Worm (Caenorhabditis elegans) whole organism, late embryonic: ENCODE measurements around the gene slc-36.5.

Experiments
- C08G9.2 ChIP-seq: sonication (generic microtip); optimal IDR thresholded peaks from 2 replicates; lab custom pipeline; 2016; ENCODE audit warnings: mild to moderate bottlenecking, missing genetic modification characterization, moderate library complexity, missing compliant biosample characterization
- F13H6.1 ChIP-seq: sonication (generic microtip); optimal IDR thresholded peaks from 2 replicates; lab custom pipeline; 2016; ENCODE audit warnings: missing genetic modification characterization, missing compliant biosample characterization
- K02D7.2 ChIP-seq: sonication (generic microtip); optimal IDR thresholded peaks from 2 replicates; lab custom pipeline; 2017; ENCODE audit warnings: mild to moderate bottlenecking, missing genetic modification characterization, missing compliant biosample characterization
- K09A11.1 ChIP-seq: sonication (generic microtip); optimal IDR thresholded peaks from 2 replicates; lab custom pipeline; 2017; ENCODE audit warnings: antibody characterized with exemption, mild to moderate bottlenecking, missing genetic modification characterization, missing compliant biosample characterization; ENCODE audit not compliant: insufficient read depth
- Y22D7AL.16 ChIP-seq: sonication (generic microtip); optimal IDR thresholded peaks from 2 replicates; lab custom pipeline; 2016; ENCODE audit warnings: missing genetic modification characterization, missing compliant biosample characterization
- ahr-1 ChIP-seq: sonication (generic microtip); optimal IDR thresholded peaks from 2 replicates; lab custom pipeline; 2016; ENCODE audit warnings: missing genetic modification characterization, missing compliant biosample characterization
- ceh-14 ChIP-seq: sonication (generic microtip); optimal IDR thresholded peaks from 2 replicates; lab custom pipeline; 2016; ENCODE audit warnings: missing genotype, missing genetic modification characterization, missing compliant biosample characterization
- ceh-18 ChIP-seq: sonication (generic microtip); optimal IDR thresholded peaks from 2 replicates; lab custom pipeline; 2016; ENCODE audit warnings: missing genetic modification characterization, missing compliant biosample characterization
- ceh-24 ChIP-seq: sonication (generic microtip); optimal IDR thresholded peaks from 2 replicates; lab custom pipeline; 2016; ENCODE audit warnings: mild to moderate bottlenecking, missing genetic modification characterization, missing compliant biosample characterization
- ceh-6 ChIP-seq: fragments of 200-800 bp; sonication (Bioruptor generic); optimal IDR thresholded peaks from 2 replicates; lab custom pipeline; 2018; ENCODE audit warnings: mild to moderate bottlenecking, missing genetic modification characterization, missing compliant biosample characterization
- che-1 ChIP-seq: sonication (generic microtip); optimal IDR thresholded peaks from 2 replicates; lab custom pipeline; 2016; ENCODE audit warnings: mild to moderate bottlenecking, missing genetic modification characterization, missing compliant biosample characterization
- dmd-4 ChIP-seq: sonication (generic microtip); optimal IDR thresholded peaks from 2 replicates; lab custom pipeline; 2016; ENCODE audit warnings: borderline replicate concordance, missing genetic modification characterization, missing compliant biosample characterization
- ets-4 ChIP-seq: sonication (generic microtip); optimal IDR thresholded peaks from 2 replicates; lab custom pipeline; 2016; ENCODE audit warnings: missing genetic modification characterization, missing compliant biosample characterization
- fax-1 ChIP-seq: sonication (generic microtip); optimal IDR thresholded peaks from 2 replicates; lab custom pipeline; 2016; ENCODE audit warnings: missing genotype, missing genetic modification characterization, missing compliant biosample characterization
- hlh-30 ChIP-seq: sonication (generic microtip); optimal IDR thresholded peaks from 2 replicates; lab custom pipeline; 2017; ENCODE audit warnings: antibody characterized with exemption, missing genetic modification characterization, missing compliant biosample characterization; ENCODE audit not compliant: insufficient read depth
- hlh-6 ChIP-seq: sonication (generic microtip); optimal IDR thresholded peaks from 2 replicates; lab custom pipeline; 2016; ENCODE audit warnings: missing genotype, missing genetic modification characterization, missing compliant biosample characterization
- lim-6 ChIP-seq: sonication (generic microtip); optimal IDR thresholded peaks from 2 replicates; lab custom pipeline; 2016; ENCODE audit warnings: missing genetic modification characterization, missing compliant biosample characterization
- lin-11 ChIP-seq: fragments of 200-800 bp; sonication (Bioruptor generic); optimal IDR thresholded peaks from 2 replicates; lab custom pipeline; 2018; ENCODE audit warnings: mild to moderate bottlenecking, missing genetic modification characterization, missing compliant biosample characterization
- madf-2 ChIP-seq: sonication (generic microtip); optimal IDR thresholded peaks from 2 replicates; lab custom pipeline; 2017; ENCODE audit warnings: missing genetic modification characterization, missing compliant biosample characterization
- mec-3 ChIP-seq: sonication (generic microtip); optimal IDR thresholded peaks from 2 replicates; lab custom pipeline; 2016; ENCODE audit warnings: borderline replicate concordance, missing genetic modification characterization, missing compliant biosample characterization
- nfya-1 ChIP-seq: sonication (generic microtip); optimal IDR thresholded peaks from 2 replicates; lab custom pipeline; 2017; ENCODE audit warnings: missing genetic modification characterization, mild to moderate bottlenecking, missing compliant biosample characterization, antibody characterized with exemption, moderate library complexity
- nhr-11 ChIP-seq: fragments of 150-350 bp; optimal IDR thresholded peaks from 2 replicates; lab custom pipeline; 2014; ENCODE audit warnings: missing biosample characterization, missing genetic modification characterization
- npax-4 ChIP-seq: sonication (generic microtip); optimal IDR thresholded peaks from 2 replicates; lab custom pipeline; 2016; ENCODE audit warnings: missing genetic modification characterization, missing compliant biosample characterization
- pha-2 ChIP-seq: sonication (generic microtip); optimal IDR thresholded peaks from 2 replicates; lab custom pipeline; 2017; ENCODE audit warnings: mild to moderate bottlenecking, missing genetic modification characterization, missing compliant biosample characterization
- pha-4 ChIP-seq: fragments of 150-350 bp; optimal IDR thresholded peaks from 2 replicates; lab custom pipeline; 2018; ENCODE audit warnings: missing biosample characterization, missing genetic modification reagents, missing genetic modification characterization
- pqm-1 ChIP-seq: sonication (generic microtip); optimal IDR thresholded peaks from 2 replicates; lab custom pipeline; 2016; ENCODE audit warnings: missing genetic modification characterization, missing compliant biosample characterization
- sdc-2 ChIP-seq: sonication (generic microtip); optimal IDR thresholded peaks from 2 replicates; lab custom pipeline; 2016; ENCODE audit warnings: missing genotype, missing genetic modification characterization, missing compliant biosample characterization
- sox-4 ChIP-seq: sonication (generic microtip); optimal IDR thresholded peaks from 2 replicates; lab custom pipeline; 2017; ENCODE audit warnings: mild to moderate bottlenecking, missing genetic modification characterization, inconsistent platforms, missing compliant biosample characterization
- tbx-2 ChIP-seq: sonication (generic microtip); optimal IDR thresholded peaks from 2 replicates; lab custom pipeline; 2016; ENCODE audit warnings: missing genetic modification characterization, missing compliant biosample characterization
- unc-42 ChIP-seq: sonication (generic microtip); optimal IDR thresholded peaks from 2 replicates; lab custom pipeline; 2016; ENCODE audit warnings: missing genotype, missing genetic modification characterization, missing compliant biosample characterization
- unc-55 ChIP-seq: sonication (generic microtip); optimal IDR thresholded peaks from 2 replicates; lab custom pipeline; 2017; ENCODE audit warnings: missing biosample characterization, missing genetic modification reagents, missing genetic modification characterization
- ztf-16 ChIP-seq: sonication (generic microtip); optimal IDR thresholded peaks from 2 replicates; lab custom pipeline; 2017; ENCODE audit warnings: missing genetic modification characterization, missing compliant biosample characterization

Gene slc-36.5

DNA sequence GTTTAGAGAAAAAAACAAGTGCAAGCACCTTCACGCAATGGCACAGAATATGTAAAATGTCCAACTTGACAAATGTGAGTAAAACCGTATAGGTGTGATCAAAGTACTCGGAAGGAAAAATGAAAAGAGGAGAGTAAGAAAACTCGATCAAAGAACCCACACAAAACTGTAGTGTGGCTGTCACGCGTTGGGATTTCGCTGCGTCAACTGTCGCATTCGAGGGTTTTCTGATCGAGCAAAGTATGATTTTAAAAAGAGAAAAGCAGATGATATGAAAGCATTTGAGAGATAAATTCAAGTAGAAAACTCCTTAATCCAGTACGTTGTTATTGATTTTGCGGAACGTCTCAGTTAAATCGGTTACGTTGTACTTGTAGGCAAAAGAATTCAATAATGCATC lies 15.0 kb upstream of the slc-36.5 start:
- TF ChIP-seq npax-4 (tag; lab: Kevin White, UChicago): no peak
- TF ChIP-seq unc-55 (GFP tag; lab: Kevin White, UChicago): peak; percentile 26

- TF ChIP-seq pqm-1: peak; percentile 19
- peak; percentile 47 for TF ChIP-seq ceh-18 (tag; lab: Kevin White, UChicago)
- no peak for TF ChIP-seq ets-4 (tag; lab: Kevin White, UChicago)
- TF ChIP-seq ztf-16 (tag; lab: Kevin White, UChicago): no peak
- peak; percentile 12 for TF ChIP-seq unc-42 (tag; lab: Kevin White, UChicago)
Measured at ce11 chrII:6891176-6891575, 14.3 kb upstream of the slc-36.5 start.

DNA sequence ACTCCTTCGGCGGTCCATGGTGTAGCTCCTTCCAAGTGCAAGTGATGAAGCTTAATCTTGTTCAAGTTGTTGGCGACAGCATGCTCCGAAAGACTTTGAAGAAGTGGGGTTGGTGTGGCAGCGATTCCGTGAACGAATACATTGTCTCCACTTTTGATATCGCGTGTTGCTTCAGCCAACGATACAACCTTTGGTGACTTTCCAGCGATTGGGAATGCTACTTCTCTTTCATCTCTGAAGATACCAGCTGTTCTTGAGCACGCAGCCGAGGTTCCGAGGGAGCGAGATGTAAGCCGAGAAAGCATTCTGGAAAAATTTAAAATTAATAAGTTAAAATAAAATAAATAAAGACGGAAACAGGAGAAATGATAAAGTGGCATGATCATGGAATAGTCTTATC lies 13.2 kb upstream of the slc-36.5 start, which contains the start of gene acer-1:
Gene acer-1, minus strand, starts transcription at position 306 of the 400 bp plus-strand sequence.
- TF ChIP-seq unc-42 (tag; lab: Kevin White, UChicago): no peak
- no peak for TF ChIP-seq sox-4
- no peak for TF ChIP-seq lim-6 (tag; lab: Kevin White, UChicago)
- no peak for TF ChIP-seq che-1 (tag; lab: Kevin White, UChicago)
- no peak for TF ChIP-seq ceh-6 (GFP tag; lab: Kevin White, UChicago)
- TF ChIP-seq fax-1 (tag; lab: Kevin White, UChicago): no peak
- no peak for TF ChIP-seq sdc-2

- no peak for TF ChIP-seq K02D7.2 (tag; lab: Kevin White, UChicago)
- TF ChIP-seq ceh-24 (tag; lab: Kevin White, UChicago): no peak
- TF ChIP-seq Y22D7AL.16 (tag; lab: Kevin White, UChicago): no peak
- TF ChIP-seq mec-3 (tag; lab: Kevin White, UChicago): no peak
- TF ChIP-seq F13H6.1: no peak
- TF ChIP-seq ahr-1 (tag; lab: Kevin White, UChicago): no peak
- TF ChIP-seq fax-1 (tag; lab: Kevin White, UChicago): no peak
- TF ChIP-seq pha-4 (tag; lab: Kevin White, UChicago): no peak
- no peak for TF ChIP-seq ceh-14 (tag; lab: Kevin White, UChicago)
- TF ChIP-seq dmd-4: no peak
- no peak for TF ChIP-seq hlh-30 (tag; lab: Kevin White, UChicago)
- TF ChIP-seq lim-6 (tag; lab: Kevin White, UChicago): no peak
- TF ChIP-seq K09A11.1 (tag; lab: Kevin White, UChicago): no peak
- TF ChIP-seq ceh-18 (tag; lab: Kevin White, UChicago): no peak
- no peak for TF ChIP-seq ceh-6 (GFP tag; lab: Kevin White, UChicago)
- TF ChIP-seq lin-11: no peak
- TF ChIP-seq tbx-2 (tag; lab: Kevin White, UChicago): no peak
Measured at ce11 chrII:6889580-6889922, 12.7 kb upstream of the slc-36.5 start.

- TF ChIP-seq nhr-11: no peak
- no peak for TF ChIP-seq ztf-16 (tag; lab: Kevin White, UChicago)
- TF ChIP-seq C08G9.2 (tag; lab: Kevin White, UChicago): no peak
- no peak for TF ChIP-seq fax-1 (tag; lab: Kevin White, UChicago)
- TF ChIP-seq nfya-1 (tag; lab: Kevin White, UChicago): no peak
- no peak for TF ChIP-seq lin-11
- no peak for TF ChIP-seq hlh-6 (tag; lab: Kevin White, UChicago)
- no peak for TF ChIP-seq dmd-4
- TF ChIP-seq madf-2 (tag; lab: Kevin White, UChicago): no peak
- TF ChIP-seq pha-2: no peak
Measured at ce11 chrII:6888661-6889579, 12.1 kb upstream of the slc-36.5 start.
